Fruit fly (Drosophila melanogaster) whole organism, embryonic: ENCODE measurements around the gene CG44362.

Source experiments
- Atf3 ChIP-seq: fragments of 200-800 bp; sonication (Bioruptor generic); optimal IDR thresholded peaks from 3 replicates; lab custom pipeline; 2016; ENCODE audit warnings: missing biosample characterization, missing genetic modification characterization
- CG1024 ChIP-seq: fragments of 200-800 bp; sonication (Bioruptor generic); IDR thresholded peaks from 2 replicates; pipeline ENCODE4 v1.3.6; 2022; ENCODE audit warnings: missing biosample characterization, missing genetic modification characterization
- CG10274 ChIP-seq: fragments of 200-800 bp; sonication (Bioruptor generic); optimal IDR thresholded peaks from 3 replicates; lab custom pipeline; 2017; ENCODE audit warnings: missing biosample characterization, mild to moderate bottlenecking, missing genetic modification characterization
- CG10366 ChIP-seq: fragments of 200-800 bp; sonication (Bioruptor generic); IDR thresholded peaks from 2 replicates; pipeline ENCODE4 v1.3.6; 2022; ENCODE audit warnings: missing biosample characterization, missing genetic modification characterization
- CG10979 ChIP-seq: fragments of 200-800 bp; sonication (Bioruptor generic); optimal IDR thresholded peaks from 2 replicates; lab custom pipeline; 2018; ENCODE audit warnings: missing biosample characterization, mild to moderate bottlenecking, missing genetic modification characterization, moderate library complexity
- CG11695 ChIP-seq: fragments of 200-800 bp; sonication (Bioruptor generic); IDR thresholded peaks from 3 replicates; pipeline ENCODE4 v1.3.6; 2022; ENCODE audit warnings: missing biosample characterization, missing genetic modification characterization
- CG12155 ChIP-seq: fragments of 200-800 bp; sonication (Bioruptor generic); optimal IDR thresholded peaks from 3 replicates; lab custom pipeline; 2016; ENCODE audit warnings: missing biosample characterization, missing genetic modification characterization
- CG1529 ChIP-seq: fragments of 200-800 bp; sonication (Bioruptor generic); optimal IDR thresholded peaks from 3 replicates; lab custom pipeline; 2018; ENCODE audit warnings: missing biosample characterization, missing genetic modification characterization
- CG4707 ChIP-seq: fragments of 200-800 bp; sonication (Bioruptor generic); optimal IDR thresholded peaks from 2 replicates; lab custom pipeline; 2018; ENCODE audit warnings: missing biosample characterization, mild to moderate bottlenecking, missing genetic modification characterization, moderate library complexity
- CG6689 ChIP-seq: fragments of 200-800 bp; sonication (Bioruptor generic); IDR thresholded peaks from 2 replicates; pipeline ENCODE4 v1.3.6; 2022; ENCODE audit warnings: missing biosample characterization, missing genetic modification characterization
- CG7357 ChIP-seq: fragments of 200-800 bp; sonication (Bioruptor generic); IDR thresholded peaks from 3 replicates; pipeline ENCODE4 v1.3.6; 2022; ENCODE audit warnings: missing biosample characterization, missing genetic modification characterization
- CG9817 ChIP-seq: fragments of 200-800 bp; sonication (Bioruptor generic); optimal IDR thresholded peaks from 2 replicates; lab custom pipeline; 2018; ENCODE audit warnings: missing biosample characterization, mild to moderate bottlenecking, missing genetic modification characterization, moderate library complexity
- D ChIP-seq, 2 experiments: fragments of 200-800 bp in 1 of 2; fragments of >200 bp in 1 of 2; sonication (Bioruptor generic) in 1 of 2; optimal IDR thresholded peaks; 2 replicates in 1 of 2; 3 replicates in 1 of 2; lab custom pipeline; 2017; ENCODE audit warnings: mild to moderate bottlenecking in 1 of 2, missing biosample characterization in 1 of 2, missing genetic modification characterization in 1 of 2, missing genetic modification reagents in 1 of 2
- Doc2 ChIP-seq: fragments of 200-800 bp; sonication (Bioruptor generic); IDR thresholded peaks from 2 replicates; pipeline ENCODE4 v1.3.6; 2022; ENCODE audit warnings: missing biosample characterization, missing genetic modification characterization
- Fer3 ChIP-seq: fragments of 200-800 bp; sonication (Bioruptor generic); optimal IDR thresholded peaks from 2 replicates; lab custom pipeline; 2018; ENCODE audit warnings: missing biosample characterization, mild to moderate bottlenecking, missing genetic modification characterization, moderate library complexity
- HmgZ ChIP-seq: fragments of 200-800 bp; sonication (Bioruptor generic); optimal IDR thresholded peaks from 2 replicates; lab custom pipeline; 2018; ENCODE audit warnings: missing biosample characterization, mild to moderate bottlenecking, missing genetic modification characterization
- MESR4 ChIP-seq: fragments of 200-800 bp; sonication (Bioruptor generic); optimal IDR thresholded peaks from 2 replicates; lab custom pipeline; 2018; ENCODE audit warnings: missing biosample characterization, mild to moderate bottlenecking, missing genetic modification characterization, moderate library complexity
- Max ChIP-seq: fragments of 200-800 bp; sonication (Bioruptor generic); optimal IDR thresholded peaks from 2 replicates; lab custom pipeline; 2016; ENCODE audit warnings: missing biosample characterization, mild to moderate bottlenecking, missing genetic modification characterization
- Med ChIP-seq: fragments of 200-800 bp; sonication (Bioruptor generic); peaks from one replicate; lab custom pipeline; 2016; ENCODE audit warnings: missing biosample characterization, missing genetic modification characterization, mild to moderate bottlenecking, inconsistent platforms, moderate library complexity
- Nf-YB ChIP-seq: fragments of 200-800 bp; sonication (Bioruptor generic); optimal IDR thresholded peaks from 3 replicates; lab custom pipeline; 2019; ENCODE audit warnings: missing biosample characterization, mild to moderate bottlenecking, missing genetic modification characterization, moderate library complexity
- Pdp1 ChIP-seq, 2 experiments: fragments of 200-800 bp; sonication (Bioruptor generic); optimal IDR thresholded peaks; 3 replicates each; lab custom pipeline; 2016; ENCODE audit warnings: missing biosample characterization in 2 of 2, missing genetic modification characterization in 2 of 2, mild to moderate bottlenecking in 1 of 2, moderate library complexity in 1 of 2
- Sry-β ChIP-seq: fragments of 200-800 bp; sonication (Bioruptor generic); optimal IDR thresholded peaks from 2 replicates; lab custom pipeline; 2018; ENCODE audit warnings: missing biosample characterization, mild to moderate bottlenecking, missing genetic modification characterization, moderate library complexity
- ara ChIP-seq: fragments of 200-800 bp; sonication (Bioruptor generic); IDR thresholded peaks from 2 replicates; pipeline ENCODE4 v1.3.6; 2022; ENCODE audit warnings: missing biosample characterization, missing genetic modification characterization
- ase ChIP-seq: fragments of 200-800 bp; sonication (Bioruptor generic); IDR thresholded peaks from 3 replicates; pipeline ENCODE4 v1.3.6; 2022; ENCODE audit warnings: missing biosample characterization, missing genetic modification characterization
- chinmo ChIP-seq: fragments of 200-800 bp; sonication (Bioruptor generic); IDR thresholded peaks from 4 replicates; pipeline ENCODE4 v1.3.6; 2022; ENCODE audit warnings: missing biosample characterization, missing genetic modification characterization; ENCODE audit not compliant: partially characterized antibody
- crp ChIP-seq, 2 experiments: fragments of 200-800 bp; sonication (Bioruptor generic); optimal IDR thresholded peaks; 2 replicates in 1 of 2; 3 replicates in 1 of 2; lab custom pipeline; 2017; ENCODE audit warnings: missing biosample characterization in 2 of 2, missing genetic modification characterization in 2 of 2, mild to moderate bottlenecking in 1 of 2, moderate library complexity in 1 of 2
- esg ChIP-seq: fragments of 200-800 bp; sonication (Bioruptor generic); conservative IDR thresholded peaks from 2 replicates; pipeline ENCODE4 v1.3.6; 2022; ENCODE audit warnings: missing biosample characterization, missing genetic modification characterization
- exex ChIP-seq: fragments of 200-800 bp; sonication (Bioruptor generic); optimal IDR thresholded peaks from 4 replicates; lab custom pipeline; 2018; ENCODE audit warnings: missing biosample characterization, mild to moderate bottlenecking, missing genetic modification characterization, moderate library complexity
- ftz-f1 ChIP-seq: fragments of 200-800 bp; sonication (Bioruptor generic); optimal IDR thresholded peaks from 2 replicates; lab custom pipeline; 2016; ENCODE audit warnings: missing biosample characterization, missing genetic modification characterization
- gem ChIP-seq: fragments of 200-800 bp; sonication (Bioruptor generic); optimal IDR thresholded peaks from 2 replicates; lab custom pipeline; 2019; ENCODE audit warnings: missing biosample characterization, mild to moderate bottlenecking, missing genetic modification characterization, moderate library complexity
- grn ChIP-seq: fragments of 200-800 bp; sonication (Bioruptor generic); optimal IDR thresholded peaks from 3 replicates; lab custom pipeline; 2017; ENCODE audit warnings: missing biosample characterization, missing genetic modification characterization
- gsb ChIP-seq: fragments of 200-800 bp; sonication (Bioruptor generic); IDR thresholded peaks from 2 replicates; pipeline ENCODE4 v1.3.6; 2022; ENCODE audit warnings: missing biosample characterization, missing genetic modification characterization
- klu ChIP-seq: fragments of 200-800 bp; sonication (Bioruptor generic); IDR thresholded peaks from 2 replicates; pipeline ENCODE4 v1.3.6; 2022; ENCODE audit warnings: missing biosample characterization, missing genetic modification characterization
- lola ChIP-seq, 3 experiments: fragments of >200 bp in 2 of 3; fragments of 200-800 bp in 1 of 3; sonication (Bioruptor generic) in 1 of 3; optimal IDR thresholded peaks; 2 replicates each; lab custom pipeline; 2017 to 2019; ENCODE audit warnings: missing biosample characterization in 3 of 3, missing genetic modification characterization in 3 of 3, mild to moderate bottlenecking in 1 of 3, moderate library complexity in 1 of 3
- otp ChIP-seq: fragments of 200-800 bp; sonication (Bioruptor generic); IDR thresholded peaks from 3 replicates; pipeline ENCODE4, ENCODE4 v1.3.6; 2022; ENCODE audit warnings: missing biosample characterization, missing genetic modification characterization
- p53 ChIP-seq: fragments of 200-800 bp; sonication (Bioruptor generic); optimal IDR thresholded peaks from 2 replicates; lab custom pipeline; 2016; ENCODE audit warnings: missing biosample characterization, missing genetic modification characterization
- pb ChIP-seq: fragments of 200-800 bp; sonication (Bioruptor generic); optimal IDR thresholded peaks from 3 replicates; lab custom pipeline; 2016; ENCODE audit warnings: missing biosample characterization, missing genetic modification characterization
- slp2 ChIP-seq: fragments of 200-800 bp; sonication (Bioruptor generic); optimal IDR thresholded peaks from 2 replicates; lab custom pipeline; 2016; ENCODE audit warnings: missing biosample characterization, missing genetic modification characterization
- ssp ChIP-seq: fragments of 200-800 bp; sonication (Bioruptor generic); IDR thresholded peaks from 2 replicates; pipeline ENCODE4 v1.3.6; 2022; ENCODE audit warnings: missing biosample characterization, missing genetic modification characterization
- twi ChIP-seq: fragments of 200-800 bp; optimal IDR thresholded peaks from 2 replicates; lab custom pipeline; 2019; ENCODE audit warnings: missing biosample characterization, mild to moderate bottlenecking, missing genetic modification characterization, moderate library complexity

CG44362 gene

DNA sequence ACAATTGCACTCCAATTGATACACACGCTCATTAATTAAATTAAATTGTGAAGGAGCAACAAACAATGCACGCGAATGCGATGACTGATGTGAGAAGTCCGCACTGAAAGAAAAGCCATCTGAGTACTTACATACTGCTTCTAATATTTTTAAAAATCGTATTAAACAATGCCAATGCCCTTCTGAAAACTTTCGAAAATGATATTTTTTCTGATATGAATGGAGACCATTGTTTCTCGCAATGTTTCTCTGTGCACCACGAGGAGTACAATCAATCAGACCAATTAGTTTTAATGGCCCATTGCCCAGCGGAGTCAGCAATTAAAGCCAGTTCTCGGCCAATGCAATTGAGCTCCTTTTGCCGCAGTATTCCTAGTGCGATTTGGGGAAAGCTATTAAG lies 35.8 kb downstream of the CG44362 start (continued):
- TF ChIP-seq gsb (GFP tag; lab: Robert Waterston, UW), result no peak
- no peak for TF ChIP-seq pb
- no peak for TF ChIP-seq Fer3 (tag; lab: Kevin White, UChicago)
- TF ChIP-seq exex (tag; lab: Kevin White, UChicago), result no peak
- TF ChIP-seq p53 (GFP tag; lab: Kevin White, UChicago), result no peak
- TF ChIP-seq Pdp1 (GFP tag; optimal IDR thresholded peaks at IDR 0.05; lab: Kevin White, UChicago), result peak in 1 of 2 experiments; percentile 4
- TF ChIP-seq crp (GFP tag; optimal IDR thresholded peaks at IDR 0.05; lab: Kevin White, UChicago), result no peak
- TF ChIP-seq CG12155, result no peak
- no peak for TF ChIP-seq CG4707 (GFP tag; lab: Kevin White, UChicago)
- peak in 1 of 3 experiments; percentile 10 for TF ChIP-seq lola (GFP tag; optimal IDR thresholded peaks at IDR 0.05; lab: Kevin White, UChicago)
- TF ChIP-seq ssp (GFP tag; lab: Robert Waterston, UW), result 0 out of 2 replicates have a peak, but pooled peaks have one; percentile 8
- TF ChIP-seq Sry-β (GFP tag; lab: Kevin White, UChicago), result no peak
- TF ChIP-seq CG10366 (GFP tag; lab: Robert Waterston, UW), result no peak
- no peak for TF ChIP-seq CG1529 (GFP tag; lab: Kevin White, UChicago)
- TF ChIP-seq ara (GFP tag; lab: Robert Waterston, UW), result peak; percentile 45; the same call in 1 of the 2 replicates
- TF ChIP-seq esg (GFP tag; lab: Robert Waterston, UW), result no peak
- TF ChIP-seq Med (GFP tag; lab: Kevin White, UChicago), result peak; percentile 66
- no peak for TF ChIP-seq grn (GFP tag; lab: Kevin White, UChicago)
- TF ChIP-seq Atf3, result no peak
- peak; percentile 37 for TF ChIP-seq gem (tag; lab: Kevin White, UChicago)
- no peak for TF ChIP-seq chinmo
- TF ChIP-seq CG10979, result peak; percentile 13
- no peak for TF ChIP-seq klu
- TF ChIP-seq CG10274, result no peak
- peak; percentile 28; the same call in 1 of the 2 replicates for TF ChIP-seq CG6689 (GFP tag; lab: Robert Waterston, UW)
- TF ChIP-seq ftz-f1, result no peak
- 0 out of 3 replicates have a peak, but pooled peaks have one; percentile 25 for TF ChIP-seq otp (GFP tag; lab: Robert Waterston, UW)
- TF ChIP-seq CG7357 (GFP tag; lab: Robert Waterston, UW), result no peak

- TF ChIP-seq HmgZ (no peak), CG9817 (tag; lab: Kevin White, UChicago) (no peak), Doc2 (GFP tag; lab: Robert Waterston, UW) (no peak), twi (tag; lab: Kevin White, UChicago) (peak; percentile 72), Nf-YB (GFP tag; lab: Kevin White, UChicago) (no peak), Med (GFP tag; lab: Kevin White, UChicago) (peak; percentile 55), MESR4 (GFP tag; lab: Kevin White, UChicago) (no peak), slp2 (GFP tag; lab: Kevin White, UChicago) (no peak), D (optimal IDR thresholded peaks at IDR 0.05; lab: Kevin White, UChicago) (peak; percentile 68), D (GFP tag; optimal IDR thresholded peaks at IDR 0.05; lab: Kevin White, UChicago) (no peak), ase (no peak), CG11695 (no peak), CG1024 (GFP tag; lab: Robert Waterston, UW) (no peak), Max (no peak)
Observed at dm6 chr3L:11434112-11434511, 36.8 kb downstream of the CG44362 start.
